Fruit fly (Drosophila melanogaster): ENCODE data around the gene Mcm6.

The Mcm6 gene

DNA sequence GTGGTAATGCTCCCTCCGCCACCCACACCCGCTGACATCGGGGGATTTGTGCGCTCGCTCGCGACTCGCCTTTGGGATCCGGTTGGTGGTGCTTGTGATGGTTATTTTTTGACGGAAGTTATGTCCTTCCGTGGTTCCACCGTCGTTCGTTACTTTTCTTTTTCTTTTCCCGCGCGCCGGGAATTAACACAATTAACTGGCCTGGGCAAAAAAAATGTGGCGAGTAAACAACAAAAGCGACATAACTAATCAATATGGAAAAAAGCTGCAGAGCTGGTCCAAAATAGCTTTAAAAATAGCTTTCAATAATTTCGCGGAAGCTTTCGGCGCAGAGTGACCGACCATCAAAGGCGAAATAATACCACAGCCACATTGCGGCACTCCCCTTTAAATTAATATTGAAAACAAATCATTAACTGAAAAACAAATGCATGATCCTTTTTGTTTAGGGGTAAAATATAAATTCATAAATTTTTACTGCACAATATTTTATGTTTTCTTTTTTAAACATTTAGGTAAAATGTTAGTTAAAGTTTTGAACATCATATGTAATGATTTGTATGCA lies 24.1 kb downstream of the Mcm6 start, which contains the start of gene CG14440:
Gene CG14440 (minus strand): TSS at position 320 of the 565 bp plus-strand sequence.
- TF ChIP-seq noc (tag; optimal IDR thresholded peaks at IDR 0.05): peak; percentile 18

DNA sequence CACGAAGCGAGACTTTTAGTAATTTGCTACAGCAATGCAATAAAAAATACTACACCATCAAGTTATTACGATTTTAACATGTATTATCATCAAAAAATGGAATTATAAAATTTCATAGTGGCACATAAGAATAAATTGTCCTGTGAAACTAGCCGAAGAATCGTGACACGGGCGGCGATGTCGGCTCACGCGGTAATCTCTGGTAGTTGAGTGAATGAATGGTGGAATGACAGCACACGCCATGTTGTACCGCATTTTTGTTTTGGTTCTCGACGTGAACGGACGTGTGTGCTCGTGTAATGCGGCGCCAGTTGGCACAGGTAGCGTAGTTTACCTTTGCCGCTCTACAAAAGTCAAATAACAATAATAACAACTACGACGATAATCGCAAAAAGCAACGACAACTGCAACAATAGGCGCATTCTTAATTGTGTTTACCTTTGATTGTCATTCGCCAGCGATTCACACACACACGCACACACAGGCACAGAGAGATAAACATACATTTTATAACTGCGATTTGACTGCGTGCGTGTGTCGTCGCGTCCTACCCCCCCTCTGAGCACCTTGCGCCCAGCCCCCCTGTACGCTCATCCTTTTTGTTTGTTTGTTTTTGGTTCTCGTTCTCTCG lies 25.2 kb downstream of the Mcm6 start, which contains the start of gene CG14441:
Gene CG14441 (plus strand): TSS at position 254 of the 631 bp plus-strand sequence.
- peak; percentile 86 for TF ChIP-seq noc (tag; optimal IDR thresholded peaks at IDR 0.05)

DNA sequence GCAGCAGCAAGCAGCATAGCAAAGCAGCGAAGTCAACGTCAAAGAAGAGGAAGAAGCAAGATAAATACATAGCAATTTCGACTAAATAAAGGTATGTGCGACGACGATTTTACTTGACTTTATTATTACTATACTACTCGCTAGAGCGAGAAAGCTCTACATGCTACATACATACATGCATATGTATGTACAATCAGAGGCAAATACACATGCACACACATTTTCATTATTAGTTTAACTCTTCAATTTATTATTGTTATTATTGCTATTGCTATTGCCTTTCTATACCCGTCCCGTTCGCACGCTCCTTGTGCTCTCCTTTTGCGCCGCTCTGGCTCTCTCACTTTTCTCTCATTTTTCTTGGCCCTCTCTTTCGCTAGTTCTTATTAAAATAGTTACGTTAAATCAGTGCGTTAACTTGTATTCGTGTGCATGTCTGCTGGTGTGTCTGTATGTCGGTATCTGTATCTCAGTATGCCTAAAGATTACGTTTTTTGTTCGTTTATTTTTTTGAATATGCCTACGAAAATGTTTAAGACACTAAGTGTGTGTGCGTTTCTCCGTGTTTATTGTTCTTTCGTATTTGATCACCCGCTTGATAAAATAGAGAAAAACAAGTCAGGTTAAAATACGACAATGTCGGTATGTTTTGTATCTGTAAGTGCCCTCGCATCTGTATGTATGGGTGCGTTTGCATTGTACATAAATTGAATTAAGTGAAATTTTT lies 26.2 kb downstream of the Mcm6 start:
- TF ChIP-seq noc (tag; optimal IDR thresholded peaks at IDR 0.05): no peak

DNA sequence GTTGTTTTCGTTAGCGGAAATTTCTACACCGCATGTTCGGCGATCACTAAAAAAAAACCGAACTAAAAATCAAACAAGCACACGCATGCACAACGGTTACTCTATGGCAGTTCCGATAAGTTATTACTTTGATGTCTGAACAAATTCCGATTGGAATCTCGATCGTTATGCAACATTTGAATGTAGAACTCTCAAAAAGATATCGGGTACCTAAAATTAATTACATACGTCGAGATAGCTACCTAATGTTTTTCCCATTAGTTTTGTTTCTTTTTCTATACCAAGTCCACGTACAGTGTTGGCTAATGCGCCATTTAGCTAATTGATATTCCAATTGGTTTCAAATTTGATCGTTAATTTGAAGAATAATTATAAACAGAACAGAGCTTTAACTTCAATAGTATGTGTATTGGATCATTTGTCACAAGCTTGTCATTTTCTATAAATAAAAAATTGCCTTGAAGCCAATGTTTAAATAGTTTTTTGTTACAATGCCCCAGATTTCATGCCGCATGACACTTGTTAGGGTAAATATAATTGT lies 26.9 kb downstream of the Mcm6 start:
- no peak for TF ChIP-seq noc (tag; optimal IDR thresholded peaks at IDR 0.05)

DNA sequence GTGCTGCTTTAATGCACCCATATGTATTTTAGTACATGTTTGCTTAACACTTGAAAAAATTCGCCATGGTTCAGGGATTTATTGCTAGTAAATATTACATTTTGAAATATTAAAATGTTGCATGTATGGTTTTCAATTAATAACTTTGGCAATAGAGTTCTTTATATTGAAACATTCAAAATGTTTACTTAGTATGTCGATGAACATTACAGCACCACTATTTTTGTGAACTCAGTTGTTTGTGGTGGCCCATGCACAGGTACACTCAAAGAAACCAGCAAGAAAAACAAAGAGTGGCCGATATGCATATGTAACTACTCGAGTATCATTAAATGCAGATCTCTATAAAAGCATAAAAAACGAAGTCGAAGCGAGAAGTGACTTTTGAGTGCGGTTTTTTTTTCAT lies 27.8 kb downstream of the Mcm6 start:
- TF ChIP-seq noc (tag; optimal IDR thresholded peaks at IDR 0.05): no peak

DNA sequence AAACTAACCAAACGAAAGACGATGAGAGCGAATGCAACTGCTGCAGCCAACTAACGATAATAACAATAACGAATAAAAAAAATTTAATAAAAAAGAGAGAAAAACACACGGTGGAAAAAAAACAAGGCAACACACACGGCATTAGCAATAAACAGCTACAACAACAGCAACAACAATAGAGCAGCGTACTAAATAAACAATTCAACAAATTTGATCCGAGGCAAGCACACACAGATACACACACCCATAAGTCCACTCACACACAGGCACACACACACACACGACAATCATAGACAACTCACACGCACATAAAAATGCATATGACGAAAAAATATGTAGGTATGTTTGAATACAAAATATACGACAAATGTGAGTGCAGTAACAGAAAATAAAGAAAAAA lies 28.4 kb downstream of the Mcm6 start:
- TF ChIP-seq noc (tag; optimal IDR thresholded peaks at IDR 0.05): no peak

DNA sequence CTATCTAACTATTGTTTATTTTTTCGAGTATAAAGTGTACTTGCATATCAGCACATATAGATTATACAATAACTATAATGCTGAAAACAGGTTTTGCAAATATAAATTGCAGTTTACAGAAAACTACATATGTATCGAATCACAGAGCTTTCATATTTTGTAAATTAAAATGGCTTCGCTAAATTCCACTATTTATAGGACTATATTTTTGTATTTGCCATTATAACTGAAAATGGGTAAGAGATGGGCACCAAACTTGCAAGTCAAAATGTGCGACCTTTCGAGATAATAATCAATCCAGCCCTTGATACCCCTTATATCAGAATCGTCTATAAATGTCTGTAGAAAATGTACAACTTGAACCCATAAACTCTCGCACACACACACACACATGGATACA lies 29.1 kb downstream of the Mcm6 start:
- TF ChIP-seq noc (tag; optimal IDR thresholded peaks at IDR 0.05): no peak

DNA sequence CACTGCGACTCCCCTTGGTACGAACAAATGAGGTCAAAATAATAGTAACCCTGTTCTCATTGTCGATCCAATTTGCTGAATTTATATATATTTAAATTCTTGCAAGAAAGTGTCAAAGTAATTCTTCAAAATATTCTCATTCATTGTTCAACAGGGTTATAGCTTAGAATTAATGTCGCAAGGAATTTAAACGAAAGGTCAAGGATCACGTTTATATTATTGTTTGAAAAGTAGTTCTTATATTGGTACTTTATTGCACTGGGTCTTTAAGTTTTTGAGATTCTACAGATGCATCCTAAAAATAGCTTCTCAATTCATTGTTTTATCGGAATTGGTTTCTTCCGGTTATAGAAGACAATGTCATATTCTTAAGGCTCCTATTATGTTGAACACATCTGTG lies 29.8 kb downstream of the Mcm6 start:
- no peak for TF ChIP-seq noc (tag; optimal IDR thresholded peaks at IDR 0.05)

DNA sequence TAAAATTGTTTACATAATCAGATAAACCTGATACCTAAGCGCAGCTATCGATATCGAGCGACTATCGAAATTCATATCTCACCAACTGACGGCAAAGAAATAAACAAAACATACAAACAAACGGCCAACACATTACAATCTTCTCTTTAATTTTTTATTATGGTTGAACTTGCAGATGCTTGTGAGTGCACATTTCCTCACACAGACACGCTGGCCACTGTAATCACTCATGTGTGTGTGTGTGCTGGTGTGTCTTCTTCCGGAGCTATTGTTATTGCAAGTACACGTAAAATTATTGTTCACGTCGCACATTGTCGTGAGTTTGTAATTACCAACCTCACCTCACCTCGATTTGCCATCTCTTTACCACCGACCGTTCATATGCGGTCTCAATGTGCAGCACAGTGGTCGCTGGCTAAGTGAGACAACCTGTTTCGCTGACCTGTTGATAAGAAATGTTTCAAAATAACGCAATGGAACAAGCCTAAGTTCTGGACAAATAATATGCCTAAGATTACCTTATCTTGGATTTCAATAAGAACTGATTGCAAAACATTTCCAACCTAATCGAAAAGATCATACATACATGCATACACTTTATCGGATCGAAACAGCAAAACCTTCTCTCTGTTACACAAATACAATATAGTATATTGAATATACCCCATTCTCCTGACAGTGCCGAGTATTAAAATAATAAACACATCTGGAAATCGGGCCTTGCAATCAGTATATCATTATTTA lies 31.0 kb downstream of the Mcm6 start:
- TF ChIP-seq noc (tag; optimal IDR thresholded peaks at IDR 0.05): peak; percentile 39

DNA sequence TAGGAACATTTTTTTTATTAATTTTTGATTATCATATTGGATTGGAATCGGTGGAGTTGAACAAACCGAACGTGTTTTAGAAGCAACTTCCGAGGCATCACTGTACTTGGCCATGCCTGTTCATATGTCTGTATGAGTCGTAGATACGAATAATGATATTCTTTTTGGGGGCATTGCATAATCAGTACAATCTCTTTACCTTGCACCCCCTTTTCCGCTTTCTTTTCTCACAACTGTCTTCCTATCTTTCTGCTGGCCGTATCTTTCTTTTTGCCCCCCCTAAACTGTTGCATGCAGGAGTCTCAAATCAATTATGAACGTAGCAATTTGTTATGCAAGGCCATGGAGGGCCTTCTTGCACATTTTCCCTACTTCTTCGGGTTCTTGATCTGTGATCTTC lies 31.7 kb downstream of the Mcm6 start:
- TF ChIP-seq noc (tag; optimal IDR thresholded peaks at IDR 0.05): no peak

DNA sequence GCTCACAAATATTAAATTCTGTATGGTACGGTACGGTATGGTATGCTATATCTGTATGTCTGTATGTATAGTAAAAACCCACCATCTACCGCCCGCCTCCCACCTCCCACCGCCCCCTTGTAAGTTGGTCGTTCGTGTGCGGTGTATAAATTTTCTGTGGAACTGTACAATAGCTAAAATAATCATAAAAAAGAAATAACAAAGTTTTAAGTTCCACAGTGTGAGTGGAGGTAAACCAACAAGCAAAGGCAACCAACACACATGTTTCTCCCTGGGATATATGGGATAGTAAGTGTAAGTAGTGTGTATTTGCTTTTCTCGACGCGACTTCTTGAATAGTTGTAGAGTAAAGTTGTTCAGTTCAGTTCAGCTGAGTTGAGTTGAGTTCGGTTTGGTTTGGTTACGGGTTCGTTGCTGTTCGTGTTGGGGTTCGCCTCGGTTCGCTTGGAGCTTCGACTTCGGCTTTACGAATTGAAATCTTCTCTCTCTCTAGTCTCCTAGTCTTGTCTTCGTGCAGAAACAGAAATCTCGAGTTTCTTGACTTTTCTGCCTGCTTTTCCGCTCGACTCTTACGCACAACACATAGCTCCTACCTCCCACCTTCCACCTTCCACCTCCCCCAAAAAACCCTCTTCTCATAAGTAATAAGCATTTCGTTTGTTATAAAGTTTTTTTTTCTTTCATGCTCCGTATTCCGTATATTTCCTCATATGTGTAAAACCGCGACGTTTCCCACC lies 32.6 kb downstream of the Mcm6 start:
- peak; percentile 13 for TF ChIP-seq noc (tag; optimal IDR thresholded peaks at IDR 0.05)

DNA sequence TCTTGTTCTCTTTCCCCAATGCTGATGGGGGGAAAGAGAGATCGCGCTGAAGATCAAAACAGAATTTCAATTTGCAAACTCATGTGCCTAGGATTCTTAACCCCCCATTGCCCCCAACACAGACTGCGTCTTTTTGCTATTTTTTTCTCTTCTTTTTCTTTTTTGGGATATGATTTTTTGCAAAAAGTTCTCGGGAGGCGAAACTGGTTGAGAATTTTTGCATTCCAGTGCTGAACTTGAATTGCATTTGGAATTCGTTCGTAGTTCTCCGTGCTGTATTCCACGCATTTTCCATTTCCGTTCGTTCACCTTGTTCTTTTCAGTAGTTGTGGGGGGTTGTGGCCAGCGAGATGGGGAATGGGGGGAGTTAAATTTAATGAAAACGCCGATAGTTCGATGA lies 34.0 kb downstream of the Mcm6 start:
- no peak for TF ChIP-seq noc (tag; optimal IDR thresholded peaks at IDR 0.05)

DNA sequence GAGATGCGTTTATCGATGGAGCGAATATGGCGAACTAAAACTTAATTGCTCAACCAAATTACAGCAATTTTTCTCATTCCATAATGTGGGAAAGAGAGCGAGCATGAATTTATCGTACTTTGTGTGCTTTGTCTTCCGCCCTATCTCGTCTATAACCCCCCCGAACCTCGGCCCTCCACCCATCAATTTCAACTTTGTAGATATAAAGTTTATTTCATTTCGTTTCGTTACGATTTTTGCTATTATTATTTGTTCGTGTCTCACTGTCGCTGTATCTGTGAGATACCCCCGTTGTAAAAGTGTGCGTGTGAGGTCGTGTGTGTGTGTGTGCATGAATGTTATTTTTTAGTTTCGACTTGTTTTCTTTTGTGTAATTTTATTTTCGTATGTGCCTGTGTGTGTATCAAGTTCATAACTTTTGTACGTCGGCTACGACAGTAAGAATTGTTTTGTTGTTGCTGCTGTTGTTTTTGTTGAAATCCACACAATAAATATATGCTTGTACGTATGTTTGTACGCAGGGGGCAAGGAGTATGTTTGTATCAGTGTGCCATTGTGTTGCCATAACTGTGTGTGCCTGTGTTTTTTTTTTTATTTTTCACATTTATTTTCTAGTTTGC lies 34.5 kb downstream of the Mcm6 start:
- no peak for TF ChIP-seq noc (tag; optimal IDR thresholded peaks at IDR 0.05)

DNA sequence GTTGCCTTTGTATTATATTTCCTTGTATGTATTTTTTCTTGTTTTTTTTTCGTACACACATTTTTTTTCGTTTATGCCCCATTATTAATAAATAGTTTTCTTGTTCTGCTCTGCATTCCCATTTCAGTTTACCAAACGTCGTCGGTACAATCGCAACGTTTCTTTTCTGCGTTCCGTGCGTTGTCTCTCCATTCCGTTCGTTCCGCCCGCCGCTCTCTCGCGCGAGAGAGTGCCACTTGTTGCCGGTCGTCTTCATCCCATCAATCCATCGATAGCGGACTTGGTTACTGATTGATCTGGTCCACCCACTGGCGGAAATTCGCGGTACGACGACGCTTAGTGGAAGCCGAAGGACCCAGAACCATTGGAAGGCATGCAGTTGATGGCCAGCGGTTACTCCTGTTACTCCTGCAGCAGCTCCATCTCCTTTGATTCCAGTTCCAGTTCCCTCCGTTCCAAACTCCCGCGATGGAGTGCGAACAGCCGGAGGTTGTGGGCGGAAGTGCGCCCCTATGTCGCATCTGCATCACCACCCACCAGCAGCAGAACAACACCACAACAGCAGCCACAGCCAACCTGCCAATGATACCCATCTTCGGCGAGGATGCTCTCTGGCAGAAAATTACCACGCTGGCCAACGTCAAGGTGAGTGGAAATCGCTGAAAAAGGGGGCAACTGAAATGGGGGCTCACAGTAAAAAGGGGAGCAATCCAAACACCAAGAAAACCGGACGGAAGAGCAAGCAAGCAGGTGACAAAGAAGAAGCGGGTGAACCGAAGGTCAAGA lies 35.3 kb downstream of the Mcm6 start:
- no peak for TF ChIP-seq noc (tag; optimal IDR thresholded peaks at IDR 0.05)

Data from whole organism, larva.